Worm (Caenorhabditis elegans) whole organism, midembryonic: ENCODE data around the gene mog-2.

ENCODE experiments used
- T22C8.4 ChIP-seq: fragments of 200-800 bp; sonication (Bioruptor generic); IDR thresholded peaks from 2 replicates; pipeline ENCODE4 v1.3.6; 2022; ENCODE audit warnings: missing genetic modification characterization, missing compliant biosample characterization
- cog-1 ChIP-seq: sonication (generic microtip); optimal IDR thresholded peaks from 2 replicates; lab custom pipeline; 2016; ENCODE audit warnings: missing genetic modification characterization, missing compliant biosample characterization
- flt-1 ChIP-seq: fragments of 200-800 bp; sonication (Bioruptor generic); IDR thresholded peaks from 2 replicates; pipeline ENCODE4 v1.3.6; 2022; ENCODE audit warnings: missing genetic modification characterization, missing compliant biosample characterization
- klf-2 ChIP-seq: fragments of 200-800 bp; sonication (Bioruptor generic); conservative IDR thresholded peaks from 2 replicates; pipeline ENCODE4 v1.3.6; 2022; ENCODE audit warnings: missing genetic modification reagents, missing genetic modification characterization, missing compliant biosample characterization
- med-1 ChIP-seq: sonication (generic microtip); optimal IDR thresholded peaks from 2 replicates; lab custom pipeline; 2017; ENCODE audit warnings: missing genetic modification characterization, mild to moderate bottlenecking, missing compliant biosample characterization, antibody characterized with exemption, missing genetic modification reagents; ENCODE audit not compliant: insufficient read depth
- ref-1 ChIP-seq: fragments of 200-800 bp; sonication (Bioruptor generic); conservative IDR thresholded peaks from 2 replicates; pipeline ENCODE4 v1.3.6; 2022; ENCODE audit warnings: missing genetic modification reagents, missing genetic modification characterization, missing compliant biosample characterization
- tab-1 ChIP-seq: fragments of 200-800 bp; sonication (Bioruptor generic); IDR thresholded peaks from 2 replicates; pipeline ENCODE4 v1.3.6; 2022; ENCODE audit warnings: missing genetic modification characterization, missing compliant biosample characterization
- ztf-23 ChIP-seq: fragments of 200-800 bp; sonication (Bioruptor generic); IDR thresholded peaks from 2 replicates; pipeline ENCODE4 v1.3.6; 2022; ENCODE audit warnings: missing genetic modification reagents, missing genetic modification characterization, missing compliant biosample characterization
- ztf-29 ChIP-seq: fragments of 200-800 bp; sonication (Bioruptor generic); IDR thresholded peaks from 2 replicates; pipeline ENCODE4 v1.3.6; 2022; ENCODE audit warnings: missing genetic modification reagents, missing genetic modification characterization, missing compliant biosample characterization

mog-2 gene

ce11 chrII:4293027-4293522 is 31.1 kb upstream of the mog-2 start:
- no peak for TF ChIP-seq cog-1 (tag; lab: Kevin White, UChicago)

DNA sequence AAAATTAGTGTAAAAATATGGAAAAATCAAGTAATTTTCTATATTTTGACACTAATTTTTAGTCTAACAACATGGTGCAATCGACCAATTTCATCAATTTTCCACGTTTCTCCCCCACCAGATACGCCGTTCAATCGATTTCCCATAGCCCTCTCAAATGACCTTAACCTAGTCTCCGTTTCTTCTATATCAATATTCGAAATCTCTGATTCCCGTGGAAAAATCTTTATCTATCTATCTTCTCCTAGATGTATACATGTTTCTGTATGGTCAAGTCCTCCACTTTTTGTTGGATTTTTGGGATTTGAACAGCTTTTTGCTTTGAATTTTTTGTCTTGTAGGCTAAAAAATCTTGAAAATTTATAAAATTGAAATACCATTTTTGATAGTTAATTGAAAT is 30.0 kb upstream of the mog-2 start:
- TF ChIP-seq tab-1 (no peak), T22C8.4 (no peak), klf-2 (no peak), ref-1 (GFP tag; lab: Robert Waterston, UW) (no peak), ztf-23 (GFP tag; lab: Robert Waterston, UW) (no peak), ztf-29 (no peak), flt-1 (GFP tag; lab: Robert Waterston, UW) (no peak), cog-1 (tag; lab: Kevin White, UChicago) (no peak), med-1 (GFP tag; lab: Kevin White, UChicago) (no peak)

DNA sequence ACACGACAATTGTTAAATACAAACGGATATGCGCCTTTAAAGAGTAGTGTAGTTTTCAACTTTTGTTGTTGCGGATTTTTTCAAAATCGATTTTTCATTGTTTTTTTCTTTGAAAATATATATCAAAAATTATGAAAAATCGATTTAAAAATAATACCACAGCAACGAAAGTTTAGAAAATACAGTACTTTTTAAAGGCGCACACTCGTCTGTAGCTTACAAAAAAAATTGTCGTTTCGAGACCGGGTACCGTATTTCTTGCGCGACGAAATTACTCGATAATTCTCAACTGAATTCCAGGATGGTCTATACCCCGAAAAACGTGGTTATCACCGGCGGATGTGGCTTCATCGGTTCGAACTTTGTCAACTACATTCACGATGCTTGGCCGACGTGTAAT is 29.4 kb upstream of the mog-2 start, which contains the start of gene rml-4:
TSS of gene rml-4 (plus strand) at position 301 of the 400 bp plus-strand sequence.
- TF ChIP-seq med-1 (GFP tag; lab: Kevin White, UChicago) (no peak), ref-1 (GFP tag; lab: Robert Waterston, UW) (no peak), T22C8.4 (no peak), cog-1 (tag; lab: Kevin White, UChicago) (no peak), ztf-29 (no peak), tab-1 (no peak)

DNA sequence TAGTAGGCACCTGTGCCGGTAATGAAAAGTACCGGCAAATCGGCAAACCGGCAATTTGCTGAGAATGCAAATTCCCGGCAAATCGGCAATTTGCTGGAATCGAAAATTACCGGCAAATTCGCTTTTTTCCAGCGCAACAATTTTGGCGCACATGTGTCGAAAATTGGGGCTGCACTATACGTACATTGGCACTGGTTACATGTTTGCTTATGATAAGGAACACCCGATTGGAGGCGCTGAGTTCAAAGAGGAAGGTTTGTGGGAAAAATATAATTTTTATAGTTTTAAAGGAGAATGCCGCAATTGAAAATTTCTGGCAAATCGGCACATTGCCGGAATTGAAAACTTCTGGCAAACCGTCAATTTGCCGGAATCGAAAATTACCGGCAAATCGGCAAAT is 26.9 kb upstream of the mog-2 start:
- no peak for TF ChIP-seq ztf-23 (GFP tag; lab: Robert Waterston, UW)
- TF ChIP-seq cog-1 (tag; lab: Kevin White, UChicago) = no peak
- TF ChIP-seq tab-1 = no peak
- TF ChIP-seq med-1 (GFP tag; lab: Kevin White, UChicago) = no peak
- no peak for TF ChIP-seq flt-1 (GFP tag; lab: Robert Waterston, UW)
- no peak for TF ChIP-seq klf-2
- no peak for TF ChIP-seq ztf-29
- TF ChIP-seq T22C8.4 = no peak
- no peak for TF ChIP-seq ref-1 (GFP tag; lab: Robert Waterston, UW)

ce11 chrII:4299227-4299703 is 24.9 kb upstream of the mog-2 start, which contains the start of gene sco-1:
Gene sco-1, plus strand, starts transcription at chrII:4299653.
- TF ChIP-seq tab-1 = no peak
- TF ChIP-seq flt-1 (GFP tag; lab: Robert Waterston, UW) = peak; percentile 83
- peak; percentile 25 for TF ChIP-seq cog-1 (tag; lab: Kevin White, UChicago)
- TF ChIP-seq T22C8.4 = 0 out of 2 replicates have a peak, but pooled peaks have one; percentile 48
- peak; percentile 77 for TF ChIP-seq ztf-23 (GFP tag; lab: Robert Waterston, UW)

- no peak for TF ChIP-seq ztf-29
- TF ChIP-seq ref-1 (GFP tag; lab: Robert Waterston, UW) = no peak
- TF ChIP-seq med-1 (GFP tag; lab: Kevin White, UChicago) = no peak
- no peak for TF ChIP-seq flt-1 (GFP tag; lab: Robert Waterston, UW)
- no peak for TF ChIP-seq T22C8.4
- TF ChIP-seq klf-2 = no peak
- TF ChIP-seq tab-1 = no peak
- no peak for TF ChIP-seq ztf-23 (GFP tag; lab: Robert Waterston, UW)
- no peak for TF ChIP-seq cog-1 (tag; lab: Kevin White, UChicago)
Observed at ce11 chrII:4301307-4301706, 22.9 kb upstream of the mog-2 start, which contains the start of gene gtf-2F1. Gene gtf-2F1, plus strand, starts transcription at chrII:4301607.

DNA sequence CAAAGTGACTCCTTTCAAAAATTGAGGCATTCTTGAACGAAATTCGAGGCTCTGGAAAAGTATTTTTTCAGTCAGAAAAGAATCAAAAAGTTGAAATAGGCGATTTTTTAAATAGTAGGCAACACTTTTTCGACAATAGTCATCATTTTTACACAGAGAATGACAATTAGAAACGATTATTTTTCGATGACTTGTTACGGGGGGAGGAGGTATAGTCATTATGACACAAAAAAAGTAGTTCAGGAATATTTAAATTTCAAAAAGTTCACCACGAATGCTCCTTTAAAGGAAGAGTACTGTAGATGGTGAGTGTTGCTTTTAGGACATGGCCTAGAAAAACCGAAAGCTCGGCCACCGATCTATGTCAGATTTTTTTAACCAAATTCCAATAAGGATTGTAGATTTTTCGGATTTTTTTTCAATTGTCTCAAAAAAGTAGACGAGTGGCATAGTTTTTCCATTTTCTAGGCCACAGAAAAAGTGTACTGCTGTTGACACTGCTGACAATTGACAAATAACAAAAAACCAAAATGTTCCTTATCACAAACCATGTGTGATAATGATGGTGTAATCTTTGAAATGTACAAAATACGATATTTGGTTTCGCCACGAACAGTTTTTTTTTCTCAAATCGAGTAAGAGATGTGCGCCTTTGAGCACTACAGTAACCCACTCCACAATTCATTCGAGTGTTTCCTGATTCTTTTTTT is 17.1 kb upstream of the mog-2 start, which contains the start of gene Y52E8A.3:
TSS of gene Y52E8A.3 (minus strand) at position 51 of the 710 bp plus-strand sequence.
- TF ChIP-seq ztf-29 (no peak), T22C8.4 (no peak), tab-1 (no peak), ref-1 (GFP tag; lab: Robert Waterston, UW) (no peak), flt-1 (GFP tag; lab: Robert Waterston, UW) (no peak), med-1 (GFP tag; lab: Kevin White, UChicago) (no peak), cog-1 (tag; lab: Kevin White, UChicago) (no peak), klf-2 (no peak), ztf-23 (GFP tag; lab: Robert Waterston, UW) (no peak)

- TF ChIP-seq ztf-23 (GFP tag; lab: Robert Waterston, UW) = 0 out of 2 replicates have a peak, but pooled peaks have one; percentile 11
Observed at ce11 chrII:4309112-4309511, 15.0 kb upstream of the mog-2 start.

ce11 chrII:4312115-4312514 is 12.0 kb upstream of the mog-2 start, which contains the start of gene plep-1:
Gene plep-1, minus strand, starts transcription at chrII:4312215.
- TF ChIP-seq tab-1 = no peak
- no peak for TF ChIP-seq med-1 (GFP tag; lab: Kevin White, UChicago)
- TF ChIP-seq flt-1 (GFP tag; lab: Robert Waterston, UW) = no peak
- no peak for TF ChIP-seq T22C8.4
- no peak for TF ChIP-seq cog-1 (tag; lab: Kevin White, UChicago)
- TF ChIP-seq ref-1 (GFP tag; lab: Robert Waterston, UW) = no peak
- no peak for TF ChIP-seq ztf-23 (GFP tag; lab: Robert Waterston, UW)
- TF ChIP-seq ztf-29 = no peak
- TF ChIP-seq klf-2 = no peak

ce11 chrII:4316011-4316410 is 8.2 kb upstream of the mog-2 start, which contains the start of gene srw-40:
Gene srw-40, minus strand, starts transcription at chrII:4316111.
- TF ChIP-seq ztf-23 (GFP tag; lab: Robert Waterston, UW) (no peak), T22C8.4 (no peak), tab-1 (no peak), ref-1 (GFP tag; lab: Robert Waterston, UW) (no peak), cog-1 (tag; lab: Kevin White, UChicago) (no peak), ztf-29 (no peak), med-1 (GFP tag; lab: Kevin White, UChicago) (no peak), flt-1 (GFP tag; lab: Robert Waterston, UW) (no peak)
